Fruit fly (Drosophila melanogaster) whole organism, prepupa: Measurements from ENCODE around the gene Gycbeta100B.

ENCODE experiments used
- CG10631 ChIP-seq: fragments of 200-800 bp; sonication (Bioruptor generic); optimal IDR thresholded peaks from 2 replicates; lab custom pipeline; 2016; ENCODE audit warnings: missing biosample characterization, missing genetic modification characterization
- CG11294 ChIP-seq: fragments of 200-800 bp; sonication (Bioruptor generic); IDR thresholded peaks from 2 replicates; pipeline ENCODE4 v1.3.6; 2022; ENCODE audit warnings: missing biosample characterization, missing genetic modification characterization
- CG15336 ChIP-seq: fragments of 200-800 bp; sonication (Bioruptor generic); IDR thresholded peaks from 2 replicates; pipeline ENCODE4 v1.3.6; 2022; ENCODE audit warnings: missing biosample characterization, missing genetic modification characterization
- CG3032 ChIP-seq: fragments of 200-800 bp; optimal IDR thresholded peaks from 2 replicates; lab custom pipeline; 2019; ENCODE audit warnings: missing biosample characterization, mild to moderate bottlenecking, missing genetic modification characterization, moderate library complexity
- CG34406 ChIP-seq: fragments of 200-800 bp; sonication (Bioruptor generic); optimal IDR thresholded peaks from 3 replicates; lab custom pipeline; 2016; ENCODE audit warnings: missing biosample characterization, missing genetic modification characterization
- CG3919 ChIP-seq: fragments of 200-800 bp; sonication (Bioruptor generic); optimal IDR thresholded peaks from 3 replicates; lab custom pipeline; 2016; ENCODE audit warnings: missing biosample characterization, missing genetic modification characterization
- CG4318 ChIP-seq: fragments of 200-800 bp; sonication (Bioruptor generic); optimal IDR thresholded peaks from 3 replicates; lab custom pipeline; 2017; ENCODE audit warnings: missing biosample characterization, mild to moderate bottlenecking, missing genetic modification characterization
- CG6163 ChIP-seq: fragments of 200-800 bp; sonication (Bioruptor generic); IDR thresholded peaks from 3 replicates; pipeline ENCODE4 v1.3.6; 2022; ENCODE audit warnings: missing biosample characterization, missing genetic modification characterization
- CG6276 ChIP-seq: fragments of 200-800 bp; sonication (Bioruptor generic); optimal IDR thresholded peaks from 2 replicates; lab custom pipeline; 2017; ENCODE audit warnings: missing biosample characterization, mild to moderate bottlenecking, missing genetic modification characterization
- CG6854 ChIP-seq: fragments of 200-800 bp; sonication (Bioruptor generic); optimal IDR thresholded peaks from 2 replicates; lab custom pipeline; 2017; ENCODE audit warnings: missing biosample characterization, mild to moderate bottlenecking, missing genetic modification characterization
- CG7368 ChIP-seq: fragments of 200-800 bp; sonication (Bioruptor generic); optimal IDR thresholded peaks from 3 replicates; lab custom pipeline; 2016; ENCODE audit warnings: missing biosample characterization, missing genetic modification characterization
- CG8119 ChIP-seq: fragments of 200-800 bp; sonication (Bioruptor generic); IDR thresholded peaks from 3 replicates; pipeline ENCODE4 v1.3.6; 2022; ENCODE audit warnings: missing biosample characterization, missing genetic modification characterization
- CG8632 ChIP-seq: fragments of 200-800 bp; sonication (Bioruptor generic); optimal IDR thresholded peaks from 3 replicates; lab custom pipeline; 2016; ENCODE audit warnings: missing biosample characterization, missing genetic modification characterization
- CG9139 ChIP-seq: fragments of 200-800 bp; sonication (Bioruptor generic); optimal IDR thresholded peaks from 3 replicates; lab custom pipeline; 2017; ENCODE audit warnings: missing biosample characterization, mild to moderate bottlenecking, missing genetic modification characterization
- Eip75B ChIP-seq: fragments of 200-800 bp; sonication (Bioruptor generic); optimal IDR thresholded peaks from 3 replicates; lab custom pipeline; 2016; ENCODE audit warnings: missing biosample characterization, missing genetic modification characterization
- Eip78C ChIP-seq: fragments of 200-800 bp; sonication (Bioruptor generic); peaks from one replicate; lab custom pipeline; 2016; ENCODE audit warnings: missing biosample characterization, missing genetic modification characterization
- Eip93F ChIP-seq: fragments of 200-800 bp; sonication (Bioruptor generic); optimal IDR thresholded peaks from 2 replicates; lab custom pipeline; 2016; ENCODE audit warnings: missing biosample characterization, mild to moderate bottlenecking, missing genetic modification characterization
- Gug ChIP-seq: fragments of 200-800 bp; sonication (Bioruptor generic); IDR thresholded peaks from 2 replicates; pipeline ENCODE4 v1.3.6; 2022; ENCODE audit warnings: missing biosample characterization, missing genetic modification characterization
- Hr39 ChIP-seq: fragments of 200-800 bp; sonication (Bioruptor generic); optimal IDR thresholded peaks from 2 replicates; lab custom pipeline; 2016; ENCODE audit warnings: missing biosample characterization, missing genetic modification characterization
- Hr4 ChIP-seq: fragments of 200-800 bp; sonication (Bioruptor generic); optimal IDR thresholded peaks from 3 replicates; lab custom pipeline; 2016; ENCODE audit warnings: missing biosample characterization, missing genetic modification characterization
- Met ChIP-seq: fragments of 200-800 bp; sonication (Bioruptor generic); optimal IDR thresholded peaks from 3 replicates; lab custom pipeline; 2016; ENCODE audit warnings: missing biosample characterization, missing genetic modification characterization
- OdsH ChIP-seq: fragments of 200-800 bp; sonication (Bioruptor generic); optimal IDR thresholded peaks from 3 replicates; lab custom pipeline; 2016; ENCODE audit warnings: missing biosample characterization, missing genetic modification characterization
- Smox ChIP-seq: fragments of 200-800 bp; sonication (Bioruptor generic); optimal IDR thresholded peaks from 3 replicates; lab custom pipeline; 2016; ENCODE audit warnings: missing biosample characterization, missing genetic modification characterization
- Sox102F ChIP-seq: fragments of 200-800 bp; sonication (Bioruptor generic); optimal IDR thresholded peaks from 2 replicates; lab custom pipeline; 2016; ENCODE audit warnings: missing biosample characterization, mild to moderate bottlenecking, missing genetic modification characterization
- Sox15 ChIP-seq: fragments of 200-800 bp; sonication (Bioruptor generic); optimal IDR thresholded peaks from 3 replicates; lab custom pipeline; 2016; ENCODE audit warnings: missing biosample characterization, missing genetic modification characterization
- acj6 ChIP-seq: fragments of 200-800 bp; sonication (Bioruptor generic); optimal IDR thresholded peaks from 3 replicates; lab custom pipeline; 2016; ENCODE audit warnings: missing biosample characterization, missing genetic modification characterization
- cyc ChIP-seq: fragments of 200-800 bp; sonication (Bioruptor generic); optimal IDR thresholded peaks from 3 replicates; lab custom pipeline; 2016; ENCODE audit warnings: missing biosample characterization, missing genetic modification characterization
- dac ChIP-seq: fragments of 200-800 bp; sonication (Bioruptor generic); optimal IDR thresholded peaks from 2 replicates; lab custom pipeline; 2017; ENCODE audit warnings: missing biosample characterization, mild to moderate bottlenecking, missing genetic modification characterization
- dsx ChIP-seq: fragments of 200-800 bp; optimal IDR thresholded peaks from 3 replicates; lab custom pipeline; 2019; ENCODE audit warnings: missing biosample characterization, mild to moderate bottlenecking, missing genetic modification characterization, moderate library complexity; ENCODE audit not compliant: poor library complexity, severe bottlenecking
- eg ChIP-seq: fragments of 200-800 bp; sonication (Bioruptor generic); IDR thresholded peaks from 3 replicates; pipeline ENCODE4 v1.3.6; 2022; ENCODE audit warnings: missing biosample characterization, missing genetic modification characterization
- esn ChIP-seq: fragments of 200-800 bp; sonication (Bioruptor generic); optimal IDR thresholded peaks from 2 replicates; lab custom pipeline; 2016; ENCODE audit warnings: missing biosample characterization, mild to moderate bottlenecking, missing genetic modification characterization, moderate library complexity
- fd59A ChIP-seq: fragments of 200-800 bp; sonication (Bioruptor generic); optimal IDR thresholded peaks from 2 replicates; lab custom pipeline; 2017; ENCODE audit warnings: missing biosample characterization, mild to moderate bottlenecking, missing genetic modification characterization, missing genetic modification reagents
- fd85E ChIP-seq: fragments of 200-800 bp; sonication (Bioruptor generic); optimal IDR thresholded peaks from 3 replicates; lab custom pipeline; 2016; ENCODE audit warnings: missing biosample characterization, missing genetic modification characterization
- lz ChIP-seq: fragments of 200-800 bp; sonication (Bioruptor generic); optimal IDR thresholded peaks from 3 replicates; lab custom pipeline; 2016; ENCODE audit warnings: missing biosample characterization, missing genetic modification characterization
- net ChIP-seq: fragments of 200-800 bp; sonication (Bioruptor generic); optimal IDR thresholded peaks from 3 replicates; lab custom pipeline; 2016; ENCODE audit warnings: missing biosample characterization, missing genetic modification characterization
- salr ChIP-seq, 2 experiments: fragments of 200-800 bp; sonication (Bioruptor generic); optimal IDR thresholded peaks; 3 replicates each; lab custom pipeline; 2016 to 2018; ENCODE audit warnings: missing biosample characterization in 2 of 2, missing genetic modification characterization in 2 of 2, mild to moderate bottlenecking in 1 of 2
- svp ChIP-seq: fragments of 200-800 bp; sonication (Bioruptor generic); peaks from one replicate; lab custom pipeline; 2016; ENCODE audit warnings: missing biosample characterization, missing genetic modification characterization
- topi ChIP-seq: fragments of 200-800 bp; sonication (Bioruptor generic); optimal IDR thresholded peaks from 3 replicates; lab custom pipeline; 2016; ENCODE audit warnings: missing biosample characterization, missing genetic modification characterization
- vri ChIP-seq: fragments of 200-800 bp; sonication (Bioruptor generic); optimal IDR thresholded peaks from 3 replicates; lab custom pipeline; 2016; ENCODE audit warnings: missing biosample characterization, mild to moderate bottlenecking, missing genetic modification characterization

Gene Gycbeta100B

dm6 chr3R:31197142-31197994 is 63.2 kb downstream of the Gycbeta100B start (continued):
- TF ChIP-seq CG6163 (GFP tag; lab: Robert Waterston, UW) (peak; percentile 31; the same call in 2 of the 3 replicates), esn (GFP tag; lab: Kevin White, UChicago) (peak; percentile 1), fd59A (no peak), CG7368 (GFP tag; lab: Kevin White, UChicago) (no peak), eg (no peak), net (peak; percentile 2), Sox15 (no peak), Hr4 (GFP tag; lab: Kevin White, UChicago) (peak; percentile 8), Eip78C (GFP tag; lab: Kevin White, UChicago) (peak; percentile 76)

DNA sequence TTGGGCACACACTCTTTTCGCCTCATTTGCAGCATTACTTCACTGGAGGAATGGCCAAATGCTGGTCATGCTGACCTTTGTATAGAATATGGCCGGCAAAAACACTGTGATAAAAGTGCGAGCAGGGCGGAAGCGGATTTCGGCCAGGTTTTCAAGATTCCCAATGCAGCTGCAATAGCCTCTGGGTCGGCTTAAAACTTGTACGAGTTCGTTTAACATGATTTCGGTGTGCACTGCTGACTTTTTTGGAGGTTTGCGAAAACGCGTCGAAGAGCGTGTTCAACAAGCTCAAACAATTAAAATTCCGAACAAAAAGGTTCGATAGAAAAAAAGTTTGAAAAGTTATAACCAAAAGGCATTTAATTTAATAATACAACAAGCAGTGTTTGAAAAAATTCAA is 76.4 kb downstream of the Gycbeta100B start, which contains the start of gene chp:
chp (minus strand) TSS at position 101 of the 400 bp plus-strand sequence.
- TF ChIP-seq CG7368 (GFP tag; lab: Kevin White, UChicago) (no peak), CG8119 (GFP tag; lab: Robert Waterston, UW) (no peak), dac (no peak), CG6276 (GFP tag; lab: Kevin White, UChicago) (no peak), fd85E (GFP tag; lab: Kevin White, UChicago) (no peak), Hr39 (GFP tag; lab: Kevin White, UChicago) (no peak), fd59A (no peak), CG4318 (GFP tag; lab: Kevin White, UChicago) (no peak), Sox15 (no peak), Gug (GFP tag; lab: Robert Waterston, UW) (no peak), CG6163 (GFP tag; lab: Robert Waterston, UW) (no peak), svp (GFP tag; lab: Kevin White, UChicago) (no peak), Sox102F (no peak), vri (no peak), CG9139 (GFP tag; lab: Kevin White, UChicago) (no peak), CG8632 (GFP tag; lab: Kevin White, UChicago) (no peak), CG3032 (tag; lab: Kevin White, UChicago) (no peak), OdsH (GFP tag; lab: Kevin White, UChicago) (no peak), salr (GFP tag; optimal IDR thresholded peaks at IDR 0.05; lab: Kevin White, UChicago) (no peak), acj6 (GFP tag; lab: Kevin White, UChicago) (no peak)
- TF ChIP-seq, all 60 proteins: peak for 0

DNA sequence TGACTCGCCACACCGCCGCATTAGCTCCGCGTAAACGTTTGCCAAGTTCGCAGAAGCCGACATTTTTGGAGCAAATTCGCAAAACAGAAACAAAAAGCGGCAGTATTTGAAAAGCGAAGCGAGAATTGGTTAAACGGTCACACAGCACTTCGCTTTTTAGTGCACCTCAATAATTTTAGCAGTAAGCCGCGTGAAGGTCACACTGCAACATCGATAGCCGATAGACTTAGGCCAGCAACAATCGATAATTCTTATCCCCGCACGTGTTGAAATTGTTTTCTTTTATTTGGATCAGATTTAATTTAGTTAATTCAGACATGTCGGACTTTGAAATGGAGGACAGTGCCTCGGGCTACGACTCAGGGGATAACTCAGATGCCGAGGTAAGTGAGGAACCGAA is 79.0 kb downstream of the Gycbeta100B start, which contains the start of the genes Zwilch and CG1542:
Zwilch (minus strand) TSS at position 150 of the 400 bp plus-strand sequence.
CG1542 (plus strand) TSS at position 232 of the 400 bp plus-strand sequence.
- TF ChIP-seq CG8119 (GFP tag; lab: Robert Waterston, UW) (no peak), svp (GFP tag; lab: Kevin White, UChicago) (no peak), esn (GFP tag; lab: Kevin White, UChicago) (no peak), CG10631 (no peak)

DNA sequence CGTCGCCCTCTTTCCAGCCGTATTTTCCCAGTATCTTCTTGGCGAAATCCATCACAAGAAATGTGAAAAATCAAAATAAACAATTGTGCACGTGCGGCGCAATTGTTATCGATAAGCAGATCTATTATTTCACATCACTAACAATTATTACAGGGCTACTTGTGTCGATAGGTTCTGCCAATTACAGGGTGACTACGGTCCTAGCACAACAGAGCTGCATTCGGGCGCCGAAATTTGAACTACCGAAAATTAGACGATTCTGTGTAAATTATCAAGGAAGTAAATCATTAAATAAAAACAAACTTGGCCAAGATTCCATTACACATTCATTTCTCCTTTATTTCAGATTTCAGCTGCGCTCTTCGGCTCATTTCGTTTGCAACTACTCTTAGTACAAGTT is 81.6 kb downstream of the Gycbeta100B start, which contains the start of gene CG15561:
CG15561 (minus strand) TSS at position 113 of the 400 bp plus-strand sequence.
- TF ChIP-seq CG6854 (GFP tag; lab: Kevin White, UChicago) = peak; percentile 39
- TF ChIP-seq lz (GFP tag; lab: Kevin White, UChicago) = peak; percentile 45
- no peak for TF ChIP-seq topi (GFP tag; lab: Kevin White, UChicago)

- TF ChIP-seq CG10631 (no peak), Eip93F (no peak), Smox (GFP tag; lab: Kevin White, UChicago) (no peak), CG3919 (no peak), net (no peak), CG15336 (no peak), CG6854 (GFP tag; lab: Kevin White, UChicago) (peak; percentile 14), CG3032 (tag; lab: Kevin White, UChicago) (no peak), CG6163 (GFP tag; lab: Robert Waterston, UW) (no peak), salr (GFP tag; optimal IDR thresholded peaks at IDR 0.05; lab: Kevin White, UChicago) (no peak), Met (no peak), cyc (no peak), lz (GFP tag; lab: Kevin White, UChicago) (no peak), CG9139 (GFP tag; lab: Kevin White, UChicago) (no peak), dsx (GFP tag; lab: Kevin White, UChicago) (no peak), Eip75B (GFP tag; lab: Kevin White, UChicago) (no peak), CG34406 (no peak), OdsH (GFP tag; lab: Kevin White, UChicago) (no peak), dac (no peak), fd85E (GFP tag; lab: Kevin White, UChicago) (no peak), topi (GFP tag; lab: Kevin White, UChicago) (peak; percentile 19), CG11294 (GFP tag; lab: Robert Waterston, UW) (no peak), CG7368 (GFP tag; lab: Kevin White, UChicago) (no peak)
These were observed 84.2 kb downstream of the Gycbeta100B start for dm6 chr3R:31218214-31218876.
